Fruit fly (Drosophila melanogaster): ENCODE data around the gene sisA.

- TF ChIP-seq ttk (optimal IDR thresholded peaks at IDR 0.05) (no peak), psq (optimal IDR thresholded peaks at IDR 0.05) (no peak), Myc (optimal IDR thresholded peaks at IDR 0.05) (no peak)
Measured at dm6 chrX:11348829-11349228, 26.7 kb upstream of the sisA start, which contains the start of gene CG1738.

Data from Kc167 (cell line).